Worm (Caenorhabditis elegans) whole organism, mixed stage, embryonic: ENCODE results near the gene wht-2.

Experiments
- blmp-1 ChIP-seq: fragments of 150-350 bp; optimal IDR thresholded peaks from 2 replicates; lab custom pipeline; 2014; ENCODE audit warnings: missing biosample characterization, missing genetic modification characterization
- cnd-1 ChIP-seq: fragments of 200-800 bp; sonication (Bioruptor generic); optimal IDR thresholded peaks from 2 replicates; lab custom pipeline; 2018; ENCODE audit warnings: mild to moderate bottlenecking, missing genetic modification characterization, missing compliant biosample characterization
- elt-3 ChIP-seq: fragments of 150-350 bp; optimal IDR thresholded peaks from 2 replicates; lab custom pipeline; 2014; ENCODE audit warnings: missing biosample characterization, missing genetic modification characterization
- lsy-2 ChIP-seq: fragments of 150-350 bp; optimal IDR thresholded peaks from 2 replicates; lab custom pipeline; 2014; ENCODE audit warnings: missing biosample characterization, missing genetic modification characterization
- mep-1 ChIP-seq: fragments of 150-350 bp; optimal IDR thresholded peaks from 2 replicates; lab custom pipeline; 2017; ENCODE audit warnings: missing biosample characterization, missing genetic modification reagents, missing genetic modification characterization, inconsistent platforms
- pha-4 ChIP-seq: fragments of 150-350 bp; optimal IDR thresholded peaks from 2 replicates; lab custom pipeline; 2018; ENCODE audit warnings: missing biosample characterization, missing genetic modification reagents, missing genetic modification characterization
- snpc-4 ChIP-seq: fragments of 150-350 bp; optimal IDR thresholded peaks from 2 replicates; lab custom pipeline; 2014; ENCODE audit warnings: missing biosample characterization, missing genetic modification characterization
- sptf-1 ChIP-seq: sonication (generic microtip); optimal IDR thresholded peaks from 2 replicates; lab custom pipeline; 2017; ENCODE audit warnings: mild to moderate bottlenecking, missing genetic modification characterization, moderate library complexity, missing compliant biosample characterization
- unc-39 ChIP-seq: fragments of 150-350 bp; optimal IDR thresholded peaks from 2 replicates; lab custom pipeline; 2014; ENCODE audit warnings: missing biosample characterization, missing genetic modification characterization
- unc-62 ChIP-seq: fragments of 150-350 bp; optimal IDR thresholded peaks from 2 replicates; lab custom pipeline; 2014; ENCODE audit warnings: missing biosample characterization, missing genetic modification reagents, missing genetic modification characterization

- no peak for TF ChIP-seq cnd-1 (tag; lab: Kevin White, UChicago)
- no peak for TF ChIP-seq elt-3
- no peak for TF ChIP-seq lsy-2 (tag; lab: Kevin White, UChicago)
- TF ChIP-seq sptf-1 = no peak
- TF ChIP-seq mep-1 = no peak
- no peak for TF ChIP-seq blmp-1 (tag; lab: Kevin White, UChicago)
- no peak for TF ChIP-seq unc-62 (GFP tag; lab: Kevin White, UChicago)
- TF ChIP-seq unc-39 = no peak
- no peak for TF ChIP-seq pha-4 (tag; lab: Kevin White, UChicago)
- TF ChIP-seq snpc-4 = no peak
These were observed 34.2 kb downstream of the wht-2 start, which contains the start of gene twk-25 for ce11 chrIV:11504416-11504815.
